Fruit fly (Drosophila melanogaster) whole organism, embryonic: ENCODE data around the gene CG17768.

ENCODE experiments used
- C15 ChIP-seq: fragments of 200-800 bp; sonication (Bioruptor generic); IDR thresholded peaks from 3 replicates; pipeline ENCODE4 v1.3.6; 2022; ENCODE audit warnings: missing biosample characterization, missing genetic modification characterization
- CG10209 ChIP-seq: fragments of 200-800 bp; sonication (Bioruptor generic); optimal IDR thresholded peaks from 3 replicates; lab custom pipeline; 2017; ENCODE audit warnings: missing biosample characterization, mild to moderate bottlenecking, missing genetic modification characterization, missing genetic modification reagents
- CG11085 ChIP-seq: fragments of 200-800 bp; sonication (Bioruptor generic); IDR thresholded peaks from 2 replicates; pipeline ENCODE4 v1.3.6; 2022; ENCODE audit warnings: missing biosample characterization, missing genetic modification characterization
- CG15696 ChIP-seq: fragments of 200-800 bp; sonication (Bioruptor generic); optimal IDR thresholded peaks from 2 replicates; lab custom pipeline; 2019; ENCODE audit warnings: missing biosample characterization, mild to moderate bottlenecking, missing genetic modification characterization, moderate library complexity
- CG1647 ChIP-seq: fragments of 200-800 bp; sonication (Bioruptor generic); optimal IDR thresholded peaks from 3 replicates; lab custom pipeline; 2016; ENCODE audit warnings: missing biosample characterization, missing genetic modification characterization
- CG17361 ChIP-seq: fragments of 200-800 bp; sonication (Bioruptor generic); IDR thresholded peaks from 3 replicates; pipeline ENCODE4 v1.3.6; 2022; ENCODE audit warnings: missing biosample characterization, missing genetic modification characterization
- CG17568 ChIP-seq: fragments of 200-800 bp; sonication (Bioruptor generic); optimal IDR thresholded peaks from 2 replicates; lab custom pipeline; 2018; ENCODE audit warnings: missing biosample characterization, mild to moderate bottlenecking, missing genetic modification characterization, moderate library complexity
- CG17802 ChIP-seq: fragments of 200-800 bp; sonication (Bioruptor generic); optimal IDR thresholded peaks from 2 replicates; lab custom pipeline; 2018; ENCODE audit warnings: missing biosample characterization, mild to moderate bottlenecking, missing genetic modification characterization, moderate library complexity
- CG17829 ChIP-seq: fragments of 200-800 bp; optimal IDR thresholded peaks from 2 replicates; lab custom pipeline; 2019; ENCODE audit warnings: missing biosample characterization, mild to moderate bottlenecking, missing genetic modification characterization, moderate library complexity
- CG18476 ChIP-seq: fragments of 200-800 bp; sonication (Bioruptor generic); optimal IDR thresholded peaks from 2 replicates; lab custom pipeline; 2016; ENCODE audit warnings: missing biosample characterization, mild to moderate bottlenecking, missing genetic modification characterization
- CG18619 ChIP-seq: fragments of 200-800 bp; sonication (Bioruptor generic); optimal IDR thresholded peaks from 3 replicates; lab custom pipeline; 2017; ENCODE audit warnings: missing biosample characterization, mild to moderate bottlenecking, missing genetic modification characterization
- CG30431 ChIP-seq: fragments of 200-800 bp; sonication (Bioruptor generic); optimal IDR thresholded peaks from 2 replicates; lab custom pipeline; 2017; ENCODE audit warnings: missing biosample characterization, missing genetic modification characterization
- CG4360 ChIP-seq: fragments of 200-800 bp; sonication (Bioruptor generic); IDR thresholded peaks from 2 replicates; pipeline ENCODE4 v1.3.6; 2022; ENCODE audit warnings: missing biosample characterization, missing genetic modification characterization
- CG43689 ChIP-seq: fragments of 200-800 bp; sonication (Bioruptor generic); IDR thresholded peaks from 2 replicates; pipeline ENCODE4 v1.3.6; 2022; ENCODE audit warnings: missing biosample characterization, missing genetic modification characterization
- CG4424 ChIP-seq: fragments of 200-800 bp; sonication (Bioruptor generic); optimal IDR thresholded peaks from 3 replicates; lab custom pipeline; 2016; ENCODE audit warnings: missing biosample characterization, missing genetic modification characterization
- CG4854 ChIP-seq: fragments of 200-800 bp; sonication (Bioruptor generic); optimal IDR thresholded peaks from 2 replicates; lab custom pipeline; 2016; ENCODE audit warnings: missing biosample characterization, missing genetic modification characterization, inconsistent platforms
- CG6654 ChIP-seq: fragments of 200-800 bp; sonication (Bioruptor generic); optimal IDR thresholded peaks from 2 replicates; lab custom pipeline; 2017; ENCODE audit warnings: missing biosample characterization, mild to moderate bottlenecking, missing genetic modification characterization
- CG7271 ChIP-seq: fragments of 200-800 bp; sonication (Bioruptor generic); optimal IDR thresholded peaks from 2 replicates; lab custom pipeline; 2018; ENCODE audit warnings: missing biosample characterization, mild to moderate bottlenecking, missing genetic modification characterization, moderate library complexity
- CG7556 ChIP-seq: fragments of 200-800 bp; sonication (Bioruptor generic); optimal IDR thresholded peaks from 2 replicates; lab custom pipeline; 2017; ENCODE audit warnings: missing biosample characterization, mild to moderate bottlenecking, missing genetic modification characterization
- CG7928 ChIP-seq: fragments of 200-800 bp; sonication (Bioruptor generic); optimal IDR thresholded peaks from 2 replicates; lab custom pipeline; 2017; ENCODE audit warnings: missing biosample characterization, mild to moderate bottlenecking, missing genetic modification characterization
- CG8944 ChIP-seq: fragments of 200-800 bp; sonication (Bioruptor generic); optimal IDR thresholded peaks from 3 replicates; lab custom pipeline; 2016; ENCODE audit warnings: missing biosample characterization, missing genetic modification characterization
- Dbx ChIP-seq: fragments of 200-800 bp; sonication (Bioruptor generic); IDR thresholded peaks from 3 replicates; pipeline ENCODE4 v1.3.6; 2022; ENCODE audit warnings: missing biosample characterization, missing genetic modification characterization
- E2f2 ChIP-seq: fragments of 200-800 bp; sonication (Bioruptor generic); IDR thresholded peaks from 2 replicates; pipeline ENCODE4 v1.3.6; 2022; ENCODE audit warnings: missing biosample characterization, missing genetic modification characterization
- Fer2 ChIP-seq: fragments of 200-800 bp; sonication (Bioruptor generic); optimal IDR thresholded peaks from 2 replicates; lab custom pipeline; 2018; ENCODE audit warnings: missing biosample characterization, mild to moderate bottlenecking, missing genetic modification characterization, moderate library complexity
- Hmx ChIP-seq: fragments of 200-800 bp; sonication (Bioruptor generic); optimal IDR thresholded peaks from 2 replicates; lab custom pipeline; 2016; ENCODE audit warnings: missing biosample characterization, missing genetic modification characterization
- NFAT ChIP-seq: fragments of 200-800 bp; sonication (Bioruptor generic); IDR thresholded peaks from 2 replicates; pipeline ENCODE4 v1.3.6; 2022; ENCODE audit warnings: missing biosample characterization, missing genetic modification characterization
- Neu2 ChIP-seq: fragments of 200-800 bp; sonication (Bioruptor generic); optimal IDR thresholded peaks from 3 replicates; lab custom pipeline; 2016; ENCODE audit warnings: missing biosample characterization, missing genetic modification characterization, borderline replicate concordance
- Ravus ChIP-seq: fragments of 200-800 bp; sonication (Bioruptor generic); IDR thresholded peaks from 2 replicates; pipeline ENCODE4 v1.3.6; 2022; ENCODE audit warnings: missing biosample characterization, missing genetic modification characterization
- Stat92E ChIP-seq, 3 experiments: fragments of >200 bp in 2 of 3; fragments of 200-800 bp in 1 of 3; sonication (Bioruptor generic) in 1 of 3; optimal IDR thresholded peaks; 2 replicates each; lab custom pipeline; 2017 to 2019; ENCODE audit warnings: missing biosample characterization in 3 of 3, missing genetic modification characterization in 3 of 3, mild to moderate bottlenecking in 1 of 3, moderate library complexity in 1 of 3
- Tbp ChIP-seq: fragments of >200 bp; optimal IDR thresholded peaks from 2 replicates; lab custom pipeline; 2018; ENCODE audit warnings: missing biosample characterization, missing genetic modification characterization
- bcd ChIP-seq: fragments of 200-800 bp; sonication (Bioruptor generic); optimal IDR thresholded peaks from 2 replicates; lab custom pipeline; 2017; ENCODE audit warnings: missing biosample characterization, mild to moderate bottlenecking, missing genetic modification characterization
- caup ChIP-seq: fragments of 200-800 bp; sonication (Bioruptor generic); optimal IDR thresholded peaks from 3 replicates; lab custom pipeline; 2017; ENCODE audit warnings: missing biosample characterization, mild to moderate bottlenecking, missing genetic modification characterization, moderate library complexity; ENCODE audit not compliant: severe bottlenecking
- chinmo ChIP-seq: fragments of 200-800 bp; sonication (Bioruptor generic); IDR thresholded peaks from 4 replicates; pipeline ENCODE4 v1.3.6; 2022; ENCODE audit warnings: missing biosample characterization, missing genetic modification characterization; ENCODE audit not compliant: partially characterized antibody
- crp ChIP-seq, 2 experiments: fragments of 200-800 bp; sonication (Bioruptor generic); optimal IDR thresholded peaks; 2 replicates in 1 of 2; 3 replicates in 1 of 2; lab custom pipeline; 2017; ENCODE audit warnings: missing biosample characterization in 2 of 2, missing genetic modification characterization in 2 of 2, mild to moderate bottlenecking in 1 of 2, moderate library complexity in 1 of 2
- dmrt99B ChIP-seq: fragments of 200-800 bp; sonication (Bioruptor generic); optimal IDR thresholded peaks from 2 replicates; lab custom pipeline; 2018; ENCODE audit warnings: missing biosample characterization, mild to moderate bottlenecking, missing genetic modification characterization, moderate library complexity
- dpn ChIP-seq, 2 experiments: fragments of 200-800 bp; sonication (Bioruptor generic); optimal IDR thresholded peaks; 3 replicates each; lab custom pipeline; 2016; ENCODE audit warnings: missing biosample characterization in 2 of 2, missing genetic modification characterization in 2 of 2
- eve ChIP-seq, 2 experiments: fragments of >200 bp; optimal IDR thresholded peaks; 2 replicates each; lab custom pipeline; 2017; ENCODE audit warnings: missing biosample characterization in 2 of 2, missing genetic modification characterization in 2 of 2
- ftz-f1 ChIP-seq: fragments of 200-800 bp; sonication (Bioruptor generic); optimal IDR thresholded peaks from 2 replicates; lab custom pipeline; 2016; ENCODE audit warnings: missing biosample characterization, missing genetic modification characterization
- fu2 ChIP-seq: fragments of 200-800 bp; sonication (Bioruptor generic); optimal IDR thresholded peaks from 2 replicates; lab custom pipeline; 2016; ENCODE audit warnings: missing biosample characterization, missing genetic modification characterization
- lov ChIP-seq, 2 experiments: fragments of 200-800 bp in 1 of 2; fragments of >200 bp in 1 of 2; sonication (Bioruptor generic) in 1 of 2; IDR thresholded peaks in 1 of 2; optimal IDR thresholded peaks in 1 of 2; 2 replicates in 1 of 2; 3 replicates in 1 of 2; pipeline versions ENCODE4 v1.3.6 to Lab custom; 2017 to 2022; ENCODE audit warnings: missing biosample characterization in 1 of 2, missing genetic modification characterization in 1 of 2
- pfk ChIP-seq: fragments of 200-800 bp; sonication (Bioruptor generic); optimal IDR thresholded peaks from 2 replicates; lab custom pipeline; 2018; ENCODE audit warnings: missing biosample characterization, mild to moderate bottlenecking, missing genetic modification characterization, moderate library complexity
- pita ChIP-seq: fragments of 200-800 bp; sonication (Bioruptor generic); optimal IDR thresholded peaks from 2 replicates; lab custom pipeline; 2017; ENCODE audit warnings: missing biosample characterization, mild to moderate bottlenecking, missing genetic modification characterization
- pnt ChIP-seq: fragments of 200-800 bp; sonication (Bioruptor generic); optimal IDR thresholded peaks from 3 replicates; lab custom pipeline; 2016; ENCODE audit warnings: missing biosample characterization, missing genetic modification characterization
- prd ChIP-seq, 3 experiments: fragments of >200 bp in 2 of 3; fragments of 200-800 bp in 1 of 3; sonication (Bioruptor generic) in 1 of 3; optimal IDR thresholded peaks in 2 of 3; IDR thresholded peaks in 1 of 3; 2 replicates in 2 of 3; 3 replicates in 1 of 3; pipeline versions ENCODE4 v1.3.6 to Lab custom; 2017 to 2022; ENCODE audit warnings: missing biosample characterization in 1 of 3, missing genetic modification characterization in 1 of 3
- schlank ChIP-seq: fragments of 200-800 bp; sonication (Bioruptor generic); optimal IDR thresholded peaks from 2 replicates; lab custom pipeline; 2018; ENCODE audit warnings: missing biosample characterization, mild to moderate bottlenecking, missing genetic modification characterization
- tll ChIP-seq, 2 experiments: fragments of 200-800 bp in 1 of 2; fragments of >200 bp in 1 of 2; sonication (Bioruptor generic) in 1 of 2; optimal IDR thresholded peaks; 2 replicates each; lab custom pipeline; 2017 to 2019; ENCODE audit warnings: missing biosample characterization in 2 of 2, missing genetic modification characterization in 2 of 2, mild to moderate bottlenecking in 1 of 2, moderate library complexity in 1 of 2
- vnd ChIP-seq: fragments of 200-800 bp; sonication (Bioruptor generic); IDR thresholded peaks from 3 replicates; pipeline ENCODE4 v1.3.6; 2022; ENCODE audit warnings: missing biosample characterization, missing genetic modification characterization; ENCODE audit not compliant: partially characterized antibody

The CG17768 gene

DNA sequence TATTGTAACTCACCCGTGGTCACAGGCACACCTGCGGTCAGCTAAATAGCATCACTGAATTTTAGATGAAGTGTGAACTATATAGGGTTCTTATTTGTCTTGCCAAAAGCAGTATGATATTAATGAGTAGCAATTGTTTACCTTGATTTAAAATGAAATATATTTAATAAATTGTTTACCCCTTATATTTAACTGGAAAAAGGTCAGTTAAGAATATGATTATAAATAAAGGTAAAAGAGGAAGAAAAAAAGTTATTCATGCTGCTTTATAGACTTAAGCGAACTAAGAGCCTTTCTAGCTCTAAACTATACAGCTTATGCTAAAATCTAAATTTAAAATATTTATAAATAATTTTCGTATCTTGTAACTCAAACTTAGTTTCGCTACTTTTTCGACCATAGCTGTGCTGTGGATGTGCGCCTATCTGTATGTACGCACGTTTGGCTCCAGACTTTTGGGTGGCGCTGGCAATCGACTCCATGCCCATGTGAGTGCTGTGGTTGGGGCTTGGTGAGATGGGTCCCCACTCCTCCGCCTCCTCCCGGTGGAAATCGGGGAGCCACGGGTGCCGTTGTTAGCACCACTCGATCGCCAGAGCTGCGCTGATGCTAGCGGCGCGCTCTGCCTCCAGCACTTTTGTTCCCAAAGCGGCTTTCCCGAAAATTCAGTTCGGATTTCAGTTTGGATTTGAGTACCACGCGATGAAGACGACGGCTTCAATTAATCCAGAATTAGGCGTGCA lies 37.2 kb upstream of the CG17768 start, which contains the start of gene loh (continued):
- peak; percentile 64 for TF ChIP-seq dmrt99B (tag; lab: Kevin White, UChicago)
- no peak for TF ChIP-seq Ravus (GFP tag; lab: Robert Waterston, UW)
- no peak for TF ChIP-seq Neu2 (GFP tag; lab: Kevin White, UChicago)
- peak; percentile 90 for TF ChIP-seq CG17361
- peak; percentile 65 for TF ChIP-seq CG17829 (tag; lab: Kevin White, UChicago)
- TF ChIP-seq CG18476 (GFP tag; lab: Kevin White, UChicago), result peak; percentile 43
- TF ChIP-seq CG7271 (tag; lab: Kevin White, UChicago), result no peak
- peak in 1 of 2 experiments; percentile 84 for TF ChIP-seq eve (GFP tag; optimal IDR thresholded peaks at IDR 0.05; lab: Kevin White, UChicago)
- TF ChIP-seq CG17802, result no peak
- TF ChIP-seq CG4360 (GFP tag; lab: Robert Waterston, UW), result no peak
- no peak for TF ChIP-seq CG6654 (GFP tag; lab: Kevin White, UChicago)
- no peak for TF ChIP-seq prd (optimal IDR thresholded peaks at IDR 0.05; lab: Kevin White, UChicago)
- TF ChIP-seq prd (GFP tag; IDR thresholded peaks at IDR 0.05; lab: Robert Waterston, UW), result no peak
- TF ChIP-seq ftz-f1, result no peak
- TF ChIP-seq CG7556, result peak; percentile 84
- no peak for TF ChIP-seq vnd (GFP tag; lab: Robert Waterston, UW)
- no peak for TF ChIP-seq crp (GFP tag; optimal IDR thresholded peaks at IDR 0.05; lab: Kevin White, UChicago)
- TF ChIP-seq caup (GFP tag; lab: Kevin White, UChicago), result no peak
- TF ChIP-seq pfk (GFP tag; lab: Kevin White, UChicago), result no peak
- no peak for TF ChIP-seq CG8944 (GFP tag; lab: Kevin White, UChicago)
- TF ChIP-seq CG7928, result no peak
- TF ChIP-seq CG10209 (GFP tag; lab: Kevin White, UChicago), result peak; percentile 67
- peak; percentile 55 for TF ChIP-seq bcd (GFP tag; lab: Kevin White, UChicago)
- no peak for TF ChIP-seq schlank (tag; lab: Kevin White, UChicago)
- no peak for TF ChIP-seq CG4854 (GFP tag; lab: Kevin White, UChicago)
- no peak for TF ChIP-seq tll (GFP tag; optimal IDR thresholded peaks at IDR 0.05; lab: Kevin White, UChicago)
- TF ChIP-seq Tbp (GFP tag; lab: Kevin White, UChicago), result no peak
- TF ChIP-seq CG4424 (GFP tag; lab: Kevin White, UChicago), result peak; percentile 64
- no peak for TF ChIP-seq CG30431 (GFP tag; lab: Kevin White, UChicago)
- no peak for TF ChIP-seq pita (GFP tag; lab: Kevin White, UChicago)
- TF ChIP-seq CG15696, result peak; percentile 10
- TF ChIP-seq Stat92E (GFP tag; optimal IDR thresholded peaks at IDR 0.05; lab: Kevin White, UChicago), result no peak
- peak; percentile 41 for TF ChIP-seq CG18619 (GFP tag; lab: Kevin White, UChicago)
- no peak for TF ChIP-seq fu2
- TF ChIP-seq C15, result no peak
- 0 out of 4 replicates have a peak, but pooled peaks have one; percentile 19 for TF ChIP-seq chinmo (GFP tag; lab: Robert Waterston, UW)
- TF ChIP-seq CG1647 (GFP tag; lab: Kevin White, UChicago), result no peak
- no peak for TF ChIP-seq pnt (GFP tag; lab: Kevin White, UChicago)
- no peak for TF ChIP-seq CG43689 (GFP tag; lab: Robert Waterston, UW)
- TF ChIP-seq Fer2 (tag; lab: Kevin White, UChicago), result peak; percentile 2
- peak in 1 of 2 experiments; percentile 39 for TF ChIP-seq dpn (GFP tag; optimal IDR thresholded peaks at IDR 0.05; lab: Kevin White, UChicago)
- no peak for TF ChIP-seq CG11085
- TF ChIP-seq NFAT (GFP tag; lab: Robert Waterston, UW), result no peak
- TF ChIP-seq CG17568 (GFP tag; lab: Kevin White, UChicago), result no peak
- peak; percentile 30; the same call in 1 of the 2 replicates for TF ChIP-seq E2f2
- TF ChIP-seq Dbx (GFP tag; lab: Robert Waterston, UW), result no peak
- TF ChIP-seq lov (optimal IDR thresholded peaks at IDR 0.05; lab: Kevin White, UChicago), result no peak
- TF ChIP-seq lov (GFP tag; IDR thresholded peaks at IDR 0.05; lab: Robert Waterston, UW), result 0 out of 3 replicates have a peak, but pooled peaks have one; percentile 15
- peak; percentile 2 for TF ChIP-seq Hmx (GFP tag; lab: Kevin White, UChicago)
